Worm (Caenorhabditis elegans): ENCODE data around the gene W02B8.1.
A peak's percentile ranks its signal among the peaks of the same experiment; 100 is the strongest.

Gene W02B8.1

ce11 chrII:13896279-13896774, 5.6 kb downstream of the W02B8.1 start:
- TF ChIP-seq W03F9.2 (tag; optimal IDR thresholded peaks at IDR 0.05) (no peak), him-1 (tag; optimal IDR thresholded peaks at IDR 0.05) (no peak), dao-5 (tag; optimal IDR thresholded peaks at IDR 0.05) (no peak)

ce11 chrII:13888278-13888677, 13.6 kb downstream of the W02B8.1 start, which contains the start of gene mcd-1:
TSS of gene mcd-1 (plus strand) at chrII:13888544.
- no peak for TF ChIP-seq dao-5 (tag; optimal IDR thresholded peaks at IDR 0.05)
- TF ChIP-seq W03F9.2 (tag; optimal IDR thresholded peaks at IDR 0.05), result peak; percentile 51

- TF ChIP-seq W03F9.2 (tag; optimal IDR thresholded peaks at IDR 0.05) (no peak), him-1 (tag; optimal IDR thresholded peaks at IDR 0.05) (no peak), dao-5 (tag; optimal IDR thresholded peaks at IDR 0.05) (no peak)
These were observed 15.5 kb downstream of the W02B8.1 start for ce11 chrII:13886431-13886830.

- no peak for TF ChIP-seq him-1 (tag; optimal IDR thresholded peaks at IDR 0.05)
- TF ChIP-seq dao-5 (tag; optimal IDR thresholded peaks at IDR 0.05), result no peak
- TF ChIP-seq W03F9.2 (tag; optimal IDR thresholded peaks at IDR 0.05), result no peak
These were observed 19.5 kb downstream of the W02B8.1 start, which contains the start of gene hda-10 for ce11 chrII:13882405-13882804. TSS of gene hda-10 (plus strand) at chrII:13882705.

ce11 chrII:13879589-13879988, 22.3 kb downstream of the W02B8.1 start:
- no peak for TF ChIP-seq W03F9.2 (tag; optimal IDR thresholded peaks at IDR 0.05)
- no peak for TF ChIP-seq him-1 (tag; optimal IDR thresholded peaks at IDR 0.05)
- no peak for TF ChIP-seq dao-5 (tag; optimal IDR thresholded peaks at IDR 0.05)

- TF ChIP-seq dao-5 (tag; optimal IDR thresholded peaks at IDR 0.05) (no peak), W03F9.2 (tag; optimal IDR thresholded peaks at IDR 0.05) (no peak), him-1 (tag; optimal IDR thresholded peaks at IDR 0.05) (no peak)
These were observed 23.9 kb downstream of the W02B8.1 start for ce11 chrII:13877994-13878393.

ce11 chrII:13875734-13876133, 26.2 kb downstream of the W02B8.1 start, which contains the start of gene ing-3:
TSS of gene ing-3 (plus strand) at chrII:13876034.
- TF ChIP-seq W03F9.2 (tag; optimal IDR thresholded peaks at IDR 0.05) (no peak), dao-5 (tag; optimal IDR thresholded peaks at IDR 0.05) (no peak)

- no peak for TF ChIP-seq him-1 (tag; optimal IDR thresholded peaks at IDR 0.05)
- TF ChIP-seq W03F9.2 (tag; optimal IDR thresholded peaks at IDR 0.05), result peak; percentile 89
- TF ChIP-seq dao-5 (tag; optimal IDR thresholded peaks at IDR 0.05), result no peak
These were observed 29.6 kb downstream of the W02B8.1 start, which contains the start of the genes cup-14 and ndub-8 for ce11 chrII:13872191-13872889. TSS of gene cup-14 (minus strand) at chrII:13872241. TSS of gene ndub-8 (plus strand) at chrII:13872869.

ce11 chrII:13862453-13862852, 39.5 kb downstream of the W02B8.1 start:
- TF ChIP-seq him-1 (tag; optimal IDR thresholded peaks at IDR 0.05) (no peak), W03F9.2 (tag; optimal IDR thresholded peaks at IDR 0.05) (no peak), dao-5 (tag; optimal IDR thresholded peaks at IDR 0.05) (no peak)

ce11 chrII:13860900-13861299, 41.0 kb downstream of the W02B8.1 start:
- no peak for TF ChIP-seq him-1 (tag; optimal IDR thresholded peaks at IDR 0.05)
- TF ChIP-seq dao-5 (tag; optimal IDR thresholded peaks at IDR 0.05), result no peak
- TF ChIP-seq W03F9.2 (tag; optimal IDR thresholded peaks at IDR 0.05), result no peak

- no peak for TF ChIP-seq him-1 (tag; optimal IDR thresholded peaks at IDR 0.05)
- TF ChIP-seq dao-5 (tag; optimal IDR thresholded peaks at IDR 0.05), result no peak
- TF ChIP-seq W03F9.2 (tag; optimal IDR thresholded peaks at IDR 0.05), result no peak
These were observed 42.1 kb downstream of the W02B8.1 start for ce11 chrII:13859847-13860246.

- no peak for TF ChIP-seq him-1 (tag; optimal IDR thresholded peaks at IDR 0.05)
- no peak for TF ChIP-seq dao-5 (tag; optimal IDR thresholded peaks at IDR 0.05)
- no peak for TF ChIP-seq W03F9.2 (tag; optimal IDR thresholded peaks at IDR 0.05)
These were observed 43.6 kb downstream of the W02B8.1 start for ce11 chrII:13858352-13858751.

- TF ChIP-seq W03F9.2 (tag; optimal IDR thresholded peaks at IDR 0.05) (no peak), dao-5 (tag; optimal IDR thresholded peaks at IDR 0.05) (no peak), him-1 (tag; optimal IDR thresholded peaks at IDR 0.05) (no peak)
These were observed 46.6 kb downstream of the W02B8.1 start for ce11 chrII:13855352-13855751.

- TF ChIP-seq dao-5 (tag; optimal IDR thresholded peaks at IDR 0.05) (no peak), him-1 (tag; optimal IDR thresholded peaks at IDR 0.05) (no peak), W03F9.2 (tag; optimal IDR thresholded peaks at IDR 0.05) (no peak)
These were observed 49.9 kb downstream of the W02B8.1 start, which contains the start of gene F08G2.8 for ce11 chrII:13852004-13852403. TSS of gene F08G2.8 (plus strand) at chrII:13852304.

Measured in whole organism, L4/young adult.